Fruit fly (Drosophila melanogaster) whole organism, embryonic: Measurements from ENCODE around the gene CG17109.

ENCODE experiments used
- Abd-B ChIP-seq: fragments of 200-800 bp; sonication (Bioruptor generic); optimal IDR thresholded peaks from 2 replicates; lab custom pipeline; 2018; ENCODE audit warnings: missing biosample characterization, mild to moderate bottlenecking, missing genetic modification characterization, moderate library complexity
- Awh ChIP-seq: fragments of 200-800 bp; sonication (Bioruptor generic); IDR thresholded peaks from 2 replicates; pipeline ENCODE4, ENCODE4 v1.3.6; 2022; ENCODE audit warnings: missing biosample characterization, missing genetic modification characterization
- CG10274 ChIP-seq: fragments of 200-800 bp; sonication (Bioruptor generic); optimal IDR thresholded peaks from 3 replicates; lab custom pipeline; 2017; ENCODE audit warnings: missing biosample characterization, mild to moderate bottlenecking, missing genetic modification characterization
- CG11695 ChIP-seq: fragments of 200-800 bp; sonication (Bioruptor generic); IDR thresholded peaks from 3 replicates; pipeline ENCODE4 v1.3.6; 2022; ENCODE audit warnings: missing biosample characterization, missing genetic modification characterization
- CG11696 ChIP-seq: fragments of 200-800 bp; sonication (Bioruptor generic); IDR thresholded peaks from 2 replicates; pipeline ENCODE4 v1.3.6; 2022; ENCODE audit warnings: missing biosample characterization, missing genetic modification characterization
- CG11723 ChIP-seq: fragments of 200-800 bp; sonication (Bioruptor generic); optimal IDR thresholded peaks from 2 replicates; lab custom pipeline; 2017; ENCODE audit warnings: missing biosample characterization, mild to moderate bottlenecking, missing genetic modification characterization
- CG12236 ChIP-seq: fragments of 200-800 bp; sonication (Bioruptor generic); optimal IDR thresholded peaks from 2 replicates; lab custom pipeline; 2016; ENCODE audit warnings: missing biosample characterization, missing genetic modification characterization
- CG12942 ChIP-seq: fragments of 200-800 bp; sonication (Bioruptor generic); optimal IDR thresholded peaks from 3 replicates; lab custom pipeline; 2016; ENCODE audit warnings: missing biosample characterization, missing genetic modification characterization
- CG15011 ChIP-seq: fragments of 200-800 bp; sonication (Bioruptor generic); optimal IDR thresholded peaks from 3 replicates; lab custom pipeline; 2018; ENCODE audit warnings: missing biosample characterization, mild to moderate bottlenecking, missing genetic modification characterization
- CG16779 ChIP-seq: fragments of 200-800 bp; sonication (Bioruptor generic); IDR thresholded peaks from 2 replicates; pipeline ENCODE4 v1.3.6; 2022; ENCODE audit warnings: missing biosample characterization, missing genetic modification characterization
- CG18476 ChIP-seq: fragments of 200-800 bp; sonication (Bioruptor generic); optimal IDR thresholded peaks from 2 replicates; lab custom pipeline; 2016; ENCODE audit warnings: missing biosample characterization, mild to moderate bottlenecking, missing genetic modification characterization
- CG2712 ChIP-seq: fragments of 200-800 bp; optimal IDR thresholded peaks from 3 replicates; lab custom pipeline; 2019; ENCODE audit warnings: missing biosample characterization, mild to moderate bottlenecking, missing genetic modification characterization, moderate library complexity
- CG3065 ChIP-seq: fragments of 200-800 bp; sonication (Bioruptor generic); optimal IDR thresholded peaks from 2 replicates; lab custom pipeline; 2016; ENCODE audit warnings: missing biosample characterization, missing genetic modification characterization
- CG33557 ChIP-seq: fragments of 200-800 bp; sonication (Bioruptor generic); optimal IDR thresholded peaks from 2 replicates; lab custom pipeline; 2019; ENCODE audit warnings: missing biosample characterization, mild to moderate bottlenecking, missing genetic modification characterization, moderate library complexity
- CG3407 ChIP-seq: fragments of 200-800 bp; sonication (Bioruptor generic); optimal IDR thresholded peaks from 2 replicates; lab custom pipeline; 2018; ENCODE audit warnings: missing biosample characterization, mild to moderate bottlenecking, missing genetic modification characterization
- CG7372 ChIP-seq: fragments of 200-800 bp; sonication (Bioruptor generic); IDR thresholded peaks from 2 replicates; pipeline ENCODE4 v1.3.6; 2022; ENCODE audit warnings: missing biosample characterization, missing genetic modification characterization
- CG7928 ChIP-seq: fragments of 200-800 bp; sonication (Bioruptor generic); optimal IDR thresholded peaks from 2 replicates; lab custom pipeline; 2017; ENCODE audit warnings: missing biosample characterization, mild to moderate bottlenecking, missing genetic modification characterization
- CG8290 ChIP-seq, 3 experiments: fragments of 200-800 bp; sonication (Bioruptor generic); optimal IDR thresholded peaks; 2 replicates each; lab custom pipeline; 2016 to 2019; ENCODE audit warnings: missing biosample characterization in 3 of 3, missing genetic modification characterization in 3 of 3, mild to moderate bottlenecking in 2 of 3, moderate library complexity in 1 of 3
- CG9609 ChIP-seq: fragments of 200-800 bp; sonication (Bioruptor generic); optimal IDR thresholded peaks from 3 replicates; lab custom pipeline; 2016; ENCODE audit warnings: missing biosample characterization, missing genetic modification characterization
- CG9932 ChIP-seq: fragments of 200-800 bp; sonication (Bioruptor generic); IDR thresholded peaks from 2 replicates; pipeline ENCODE4 v1.3.6; 2022; ENCODE audit warnings: missing biosample characterization, missing genetic modification characterization
- CHES-1-like ChIP-seq: fragments of 200-800 bp; sonication (Bioruptor generic); optimal IDR thresholded peaks from 2 replicates; lab custom pipeline; 2016; ENCODE audit warnings: missing biosample characterization, missing genetic modification characterization
- CoRest ChIP-seq: fragments of 200-800 bp; sonication (Bioruptor generic); optimal IDR thresholded peaks from 3 replicates; lab custom pipeline; 2018; ENCODE audit warnings: missing biosample characterization, mild to moderate bottlenecking, missing genetic modification characterization, moderate library complexity
- Dad ChIP-seq: fragments of 200-800 bp; sonication (Bioruptor generic); optimal IDR thresholded peaks from 3 replicates; lab custom pipeline; 2016; ENCODE audit warnings: missing biosample characterization, missing genetic modification characterization
- Dbx ChIP-seq: fragments of 200-800 bp; sonication (Bioruptor generic); IDR thresholded peaks from 3 replicates; pipeline ENCODE4 v1.3.6; 2022; ENCODE audit warnings: missing biosample characterization, missing genetic modification characterization
- Dip2 ChIP-seq: fragments of 200-800 bp; sonication (Bioruptor generic); IDR thresholded peaks from 2 replicates; pipeline ENCODE4 v1.3.6; 2022; ENCODE audit warnings: missing biosample characterization, missing genetic modification characterization
- H15 ChIP-seq: fragments of 200-800 bp; sonication (Bioruptor generic); IDR thresholded peaks from 3 replicates; pipeline ENCODE4 v1.3.6; 2022; ENCODE audit warnings: missing biosample characterization, missing genetic modification characterization
- Hand ChIP-seq: fragments of 200-800 bp; sonication (Bioruptor generic); optimal IDR thresholded peaks from 2 replicates; lab custom pipeline; 2017; ENCODE audit warnings: mild to moderate bottlenecking, missing biosample characterization, missing genetic modification reagents, missing genetic modification characterization
- HmgZ ChIP-seq: fragments of 200-800 bp; sonication (Bioruptor generic); optimal IDR thresholded peaks from 2 replicates; lab custom pipeline; 2018; ENCODE audit warnings: missing biosample characterization, mild to moderate bottlenecking, missing genetic modification characterization
- Meics ChIP-seq: fragments of 200-800 bp; sonication (Bioruptor generic); optimal IDR thresholded peaks from 2 replicates; lab custom pipeline; 2017; ENCODE audit warnings: missing biosample characterization, mild to moderate bottlenecking, missing genetic modification characterization
- NC2α ChIP-seq: fragments of 200-800 bp; sonication (Bioruptor generic); optimal IDR thresholded peaks from 2 replicates; lab custom pipeline; 2016; ENCODE audit warnings: missing biosample characterization, missing genetic modification characterization
- NfI ChIP-seq: fragments of 200-800 bp; sonication (Bioruptor generic); optimal IDR thresholded peaks from 3 replicates; lab custom pipeline; 2018; ENCODE audit warnings: missing biosample characterization, mild to moderate bottlenecking, missing genetic modification characterization, moderate library complexity
- Oaz ChIP-seq: fragments of 200-800 bp; sonication (Bioruptor generic); IDR thresholded peaks from 2 replicates; pipeline ENCODE4 v1.3.6; 2022; ENCODE audit warnings: missing biosample characterization, missing genetic modification characterization
- Pdp1 ChIP-seq, 2 experiments: fragments of 200-800 bp; sonication (Bioruptor generic); optimal IDR thresholded peaks; 3 replicates each; lab custom pipeline; 2016; ENCODE audit warnings: missing biosample characterization in 2 of 2, missing genetic modification characterization in 2 of 2, mild to moderate bottlenecking in 1 of 2, moderate library complexity in 1 of 2
- Rx ChIP-seq: fragments of 200-800 bp; sonication (Bioruptor generic); IDR thresholded peaks from 2 replicates; pipeline ENCODE4 v1.3.6; 2022; ENCODE audit warnings: missing biosample characterization, missing genetic modification characterization
- ato ChIP-seq: fragments of 200-800 bp; sonication (Bioruptor generic); IDR thresholded peaks from 2 replicates; pipeline ENCODE4 v1.3.6; 2022; ENCODE audit warnings: missing biosample characterization, missing genetic modification characterization; ENCODE audit not compliant: partially characterized antibody
- bbx ChIP-seq: fragments of 200-800 bp; sonication (Bioruptor generic); IDR thresholded peaks from 2 replicates; pipeline ENCODE4 v1.3.6; 2022; ENCODE audit warnings: missing biosample characterization, missing genetic modification characterization; ENCODE audit not compliant: partially characterized antibody
- croc ChIP-seq: fragments of 200-800 bp; sonication (Bioruptor generic); conservative IDR thresholded peaks from 3 replicates; pipeline ENCODE4 v1.3.6; 2022; ENCODE audit warnings: missing biosample characterization, missing genetic modification characterization
- en ChIP-seq: fragments of 200-800 bp; sonication (Bioruptor generic); optimal IDR thresholded peaks from 2 replicates; lab custom pipeline; 2016; ENCODE audit warnings: missing biosample characterization, missing genetic modification characterization
- eve ChIP-seq, 2 experiments: fragments of >200 bp; optimal IDR thresholded peaks; 2 replicates each; lab custom pipeline; 2017; ENCODE audit warnings: missing biosample characterization in 2 of 2, missing genetic modification characterization in 2 of 2
- gem ChIP-seq: fragments of 200-800 bp; sonication (Bioruptor generic); optimal IDR thresholded peaks from 2 replicates; lab custom pipeline; 2019; ENCODE audit warnings: missing biosample characterization, mild to moderate bottlenecking, missing genetic modification characterization, moderate library complexity
- gt ChIP-seq: fragments of 200-800 bp; sonication (Bioruptor generic); IDR thresholded peaks from 2 replicates; pipeline ENCODE4 v1.3.6; 2022; ENCODE audit warnings: missing biosample characterization, missing genetic modification characterization
- inv ChIP-seq: fragments of 200-800 bp; sonication (Bioruptor generic); IDR thresholded peaks from 2 replicates; pipeline ENCODE4 v1.3.6; 2022; ENCODE audit warnings: missing biosample characterization, missing genetic modification characterization; ENCODE audit not compliant: partially characterized antibody
- ken ChIP-seq: fragments of 200-800 bp; sonication (Bioruptor generic); IDR thresholded peaks from 3 replicates; pipeline ENCODE4 v1.3.6; 2022; ENCODE audit warnings: missing biosample characterization, missing genetic modification characterization
- nerfin-2 ChIP-seq: fragments of 200-800 bp; sonication (Bioruptor generic); IDR thresholded peaks from 2 replicates; pipeline ENCODE4 v1.3.6; 2022; ENCODE audit warnings: missing biosample characterization, missing genetic modification characterization; ENCODE audit not compliant: partially characterized antibody
- phol ChIP-seq: fragments of 200-800 bp; sonication (Bioruptor generic); optimal IDR thresholded peaks from 3 replicates; lab custom pipeline; 2018; ENCODE audit warnings: missing biosample characterization, mild to moderate bottlenecking, missing genetic modification characterization, moderate library complexity
- psq ChIP-seq: fragments of 200-800 bp; sonication (Bioruptor generic); optimal IDR thresholded peaks from 2 replicates; lab custom pipeline; 2017; ENCODE audit warnings: missing biosample characterization, missing genetic modification characterization
- slp2 ChIP-seq: fragments of 200-800 bp; sonication (Bioruptor generic); optimal IDR thresholded peaks from 2 replicates; lab custom pipeline; 2016; ENCODE audit warnings: missing biosample characterization, missing genetic modification characterization
- so ChIP-seq: fragments of 200-800 bp; sonication (Bioruptor generic); IDR thresholded peaks from 3 replicates; pipeline ENCODE4 v1.3.6; 2022; ENCODE audit warnings: missing biosample characterization, missing genetic modification characterization
- zfh2 ChIP-seq: fragments of 200-800 bp; sonication (Bioruptor generic); optimal IDR thresholded peaks from 2 replicates; lab custom pipeline; 2016; ENCODE audit warnings: missing biosample characterization, missing genetic modification characterization

The CG17109 gene

dm6 chr3R:23112680-23113362, 17.3 kb downstream of the CG17109 start, which contains the start of gene Cow (continued):
- TF ChIP-seq CG3407 (GFP tag; lab: Kevin White, UChicago): no peak
- peak; percentile 70; the same call in 1 of the 3 replicates for TF ChIP-seq so (GFP tag; lab: Robert Waterston, UW)
- peak; percentile 70 for TF ChIP-seq CG7372 (GFP tag; lab: Robert Waterston, UW)
- TF ChIP-seq Meics (GFP tag; lab: Kevin White, UChicago): peak; percentile 84
- peak; percentile 50 for TF ChIP-seq zfh2
- TF ChIP-seq phol (tag; lab: Kevin White, UChicago): peak; percentile 52
- TF ChIP-seq CG9932 (GFP tag; lab: Robert Waterston, UW): peak; percentile 70
- TF ChIP-seq gt (GFP tag; lab: Robert Waterston, UW): no peak
- peak; percentile 48 for TF ChIP-seq CHES-1-like
- no peak for TF ChIP-seq Abd-B (GFP tag; lab: Kevin White, UChicago)
- TF ChIP-seq H15: peak; percentile 59; the same call in 1 of the 3 replicates
- no peak for TF ChIP-seq psq
- TF ChIP-seq CoRest (tag; lab: Kevin White, UChicago): peak; percentile 54
- peak; percentile 3 for TF ChIP-seq CG15011 (GFP tag; lab: Kevin White, UChicago)
- no peak for TF ChIP-seq CG8290 (GFP tag; optimal IDR thresholded peaks at IDR 0.05; lab: Kevin White, UChicago)
- peak in 1 of 2 experiments; percentile 85 for TF ChIP-seq CG8290 (tag; optimal IDR thresholded peaks at IDR 0.05; lab: Kevin White, UChicago)
- TF ChIP-seq inv (GFP tag; lab: Robert Waterston, UW): no peak
- peak; percentile 28 for TF ChIP-seq CG12942 (GFP tag; lab: Kevin White, UChicago)
- peak; percentile 84 for TF ChIP-seq Dbx (GFP tag; lab: Robert Waterston, UW)
- no peak for TF ChIP-seq CG11723 (GFP tag; lab: Kevin White, UChicago)
- TF ChIP-seq slp2 (GFP tag; lab: Kevin White, UChicago): peak; percentile 14
- peak; percentile 72; the same call in 2 of the 3 replicates for TF ChIP-seq CG11695
- TF ChIP-seq Dad (GFP tag; lab: Kevin White, UChicago): no peak
- TF ChIP-seq bbx (GFP tag; lab: Robert Waterston, UW): no peak
- TF ChIP-seq CG11696 (GFP tag; lab: Robert Waterston, UW): no peak
- no peak for TF ChIP-seq CG10274 (GFP tag; lab: Kevin White, UChicago)
- TF ChIP-seq CG18476 (GFP tag; lab: Kevin White, UChicago): peak; percentile 51
- TF ChIP-seq ken (GFP tag; lab: Robert Waterston, UW): no peak; the same call in 2 of the 3 replicates
- TF ChIP-seq Oaz (GFP tag; lab: Robert Waterston, UW): 0 out of 2 replicates have a peak, but pooled peaks have one; percentile 38
- TF ChIP-seq Pdp1 (GFP tag; optimal IDR thresholded peaks at IDR 0.05; lab: Kevin White, UChicago): peak; percentile 43 to 48
- TF ChIP-seq eve (GFP tag; optimal IDR thresholded peaks at IDR 0.05; lab: Kevin White, UChicago): no peak
- peak; percentile 28 for TF ChIP-seq CG9609 (GFP tag; lab: Kevin White, UChicago)
- 0 out of 2 replicates have a peak, but pooled peaks have one; percentile 36 for TF ChIP-seq Rx (GFP tag; lab: Robert Waterston, UW)
- no peak for TF ChIP-seq CG7928 (GFP tag; lab: Kevin White, UChicago)
- no peak for TF ChIP-seq CG33557 (GFP tag; lab: Kevin White, UChicago)
- no peak for TF ChIP-seq Dip2
- peak; percentile 44 for TF ChIP-seq CG2712 (tag; lab: Kevin White, UChicago)
- no peak for TF ChIP-seq nerfin-2 (GFP tag; lab: Robert Waterston, UW)
- TF ChIP-seq CG16779 (GFP tag; lab: Robert Waterston, UW): no peak
- TF ChIP-seq CG3065: no peak
- no peak for TF ChIP-seq Awh (GFP tag; lab: Robert Waterston, UW)
- TF ChIP-seq NfI (GFP tag; lab: Kevin White, UChicago): peak; percentile 55
- TF ChIP-seq Hand (GFP tag; lab: Kevin White, UChicago): peak; percentile 75
- TF ChIP-seq gem (tag; lab: Kevin White, UChicago): peak; percentile 76
- peak; percentile 61 for TF ChIP-seq HmgZ (tag; lab: Kevin White, UChicago)
- no peak for TF ChIP-seq ato (GFP tag; lab: Robert Waterston, UW)
- TF ChIP-seq CG12236 (GFP tag; lab: Kevin White, UChicago): no peak
- TF ChIP-seq NC2α (GFP tag; lab: Kevin White, UChicago): no peak
- TF ChIP-seq en (GFP tag; lab: Kevin White, UChicago): no peak
- TF ChIP-seq croc (GFP tag; lab: Robert Waterston, UW): no peak
